Worm (Caenorhabditis elegans) whole organism, late embryonic: ENCODE results near the gene C49F5.7.

Source experiments
- C08G9.2 ChIP-seq: sonication (generic microtip); optimal IDR thresholded peaks from 2 replicates; lab custom pipeline; 2016; ENCODE audit warnings: mild to moderate bottlenecking, missing genetic modification characterization, moderate library complexity, missing compliant biosample characterization
- K09A11.1 ChIP-seq: sonication (generic microtip); optimal IDR thresholded peaks from 2 replicates; lab custom pipeline; 2017; ENCODE audit warnings: antibody characterized with exemption, mild to moderate bottlenecking, missing genetic modification characterization, missing compliant biosample characterization; ENCODE audit not compliant: insufficient read depth
- T23F11.4 ChIP-seq: fragments of 200-800 bp; sonication (Bioruptor generic); optimal IDR thresholded peaks from 2 replicates; lab custom pipeline; 2018; ENCODE audit warnings: mild to moderate bottlenecking, missing genetic modification characterization, missing compliant biosample characterization
- Y22D7AL.16 ChIP-seq: sonication (generic microtip); optimal IDR thresholded peaks from 2 replicates; lab custom pipeline; 2016; ENCODE audit warnings: missing genetic modification characterization, missing compliant biosample characterization
- ahr-1 ChIP-seq: sonication (generic microtip); optimal IDR thresholded peaks from 2 replicates; lab custom pipeline; 2016; ENCODE audit warnings: missing genetic modification characterization, missing compliant biosample characterization
- ceh-14 ChIP-seq: sonication (generic microtip); optimal IDR thresholded peaks from 2 replicates; lab custom pipeline; 2016; ENCODE audit warnings: missing genotype, missing genetic modification characterization, missing compliant biosample characterization
- ceh-19 ChIP-seq: fragments of 200-800 bp; sonication (Bioruptor generic); optimal IDR thresholded peaks from 2 replicates; lab custom pipeline; 2018; ENCODE audit warnings: mild to moderate bottlenecking, missing genetic modification characterization, missing compliant biosample characterization
- ceh-24 ChIP-seq: sonication (generic microtip); optimal IDR thresholded peaks from 2 replicates; lab custom pipeline; 2016; ENCODE audit warnings: mild to moderate bottlenecking, missing genetic modification characterization, missing compliant biosample characterization
- ceh-31 ChIP-seq: sonication (generic microtip); optimal IDR thresholded peaks from 2 replicates; lab custom pipeline; 2016; ENCODE audit warnings: missing genetic modification characterization, missing compliant biosample characterization
- ceh-45 ChIP-seq: fragments of 200-800 bp; sonication (Bioruptor generic); IDR thresholded peaks from 2 replicates; pipeline ENCODE4 v1.3.6; 2022; ENCODE audit warnings: missing genetic modification reagents, missing genetic modification characterization, missing compliant biosample characterization
- ceh-48 ChIP-seq: sonication (generic microtip); optimal IDR thresholded peaks from 2 replicates; lab custom pipeline; 2016; ENCODE audit warnings: missing genetic modification characterization, inconsistent platforms, missing compliant biosample characterization
- ceh-6 ChIP-seq: fragments of 200-800 bp; sonication (Bioruptor generic); optimal IDR thresholded peaks from 2 replicates; lab custom pipeline; 2018; ENCODE audit warnings: mild to moderate bottlenecking, missing genetic modification characterization, missing compliant biosample characterization
- ceh-9 ChIP-seq: sonication (generic microtip); optimal IDR thresholded peaks from 2 replicates; lab custom pipeline; 2016; ENCODE audit warnings: mild to moderate bottlenecking, missing genetic modification characterization, inconsistent platforms, missing compliant biosample characterization
- che-1 ChIP-seq: sonication (generic microtip); optimal IDR thresholded peaks from 2 replicates; lab custom pipeline; 2016; ENCODE audit warnings: mild to moderate bottlenecking, missing genetic modification characterization, missing compliant biosample characterization
- dve-1 ChIP-seq: sonication (generic microtip); optimal IDR thresholded peaks from 2 replicates; lab custom pipeline; 2017; ENCODE audit warnings: antibody characterized with exemption, mild to moderate bottlenecking, missing genetic modification characterization, missing compliant biosample characterization
- elt-4 ChIP-seq: sonication (generic microtip); optimal IDR thresholded peaks from 2 replicates; lab custom pipeline; 2016; ENCODE audit warnings: missing genetic modification characterization, missing compliant biosample characterization
- fax-1 ChIP-seq: sonication (generic microtip); optimal IDR thresholded peaks from 2 replicates; lab custom pipeline; 2016; ENCODE audit warnings: missing genotype, missing genetic modification characterization, missing compliant biosample characterization
- fkh-10 ChIP-seq: fragments of 150-350 bp; optimal IDR thresholded peaks from 2 replicates; lab custom pipeline; 2014; ENCODE audit warnings: missing biosample characterization, missing genetic modification reagents, missing genetic modification characterization
- gmeb-2 ChIP-seq: sonication (generic microtip); optimal IDR thresholded peaks from 2 replicates; lab custom pipeline; 2016; ENCODE audit warnings: missing genetic modification characterization, inconsistent platforms, missing compliant biosample characterization
- hlh-13 ChIP-seq: fragments of 200-800 bp; sonication (Bioruptor generic); optimal IDR thresholded peaks from 2 replicates; lab custom pipeline; 2018; ENCODE audit warnings: mild to moderate bottlenecking, missing genetic modification characterization, missing compliant biosample characterization
- hlh-15 ChIP-seq: sonication (generic microtip); optimal IDR thresholded peaks from 2 replicates; lab custom pipeline; 2016; ENCODE audit warnings: missing genetic modification characterization, missing compliant biosample characterization
- hlh-30 ChIP-seq: sonication (generic microtip); optimal IDR thresholded peaks from 2 replicates; lab custom pipeline; 2017; ENCODE audit warnings: antibody characterized with exemption, missing genetic modification characterization, missing compliant biosample characterization; ENCODE audit not compliant: insufficient read depth
- hlh-6 ChIP-seq: sonication (generic microtip); optimal IDR thresholded peaks from 2 replicates; lab custom pipeline; 2016; ENCODE audit warnings: missing genotype, missing genetic modification characterization, missing compliant biosample characterization
- hlh-8 ChIP-seq: sonication (generic microtip); optimal IDR thresholded peaks from 2 replicates; lab custom pipeline; 2016; ENCODE audit warnings: missing genotype, missing genetic modification characterization, missing compliant biosample characterization
- lin-11 ChIP-seq: fragments of 200-800 bp; sonication (Bioruptor generic); optimal IDR thresholded peaks from 2 replicates; lab custom pipeline; 2018; ENCODE audit warnings: mild to moderate bottlenecking, missing genetic modification characterization, missing compliant biosample characterization
- nfya-1 ChIP-seq: sonication (generic microtip); optimal IDR thresholded peaks from 2 replicates; lab custom pipeline; 2017; ENCODE audit warnings: missing genetic modification characterization, mild to moderate bottlenecking, missing compliant biosample characterization, antibody characterized with exemption, moderate library complexity
- nhr-11 ChIP-seq: fragments of 150-350 bp; optimal IDR thresholded peaks from 2 replicates; lab custom pipeline; 2014; ENCODE audit warnings: missing biosample characterization, missing genetic modification characterization
- nhr-232 ChIP-seq: sonication (generic microtip); optimal IDR thresholded peaks from 2 replicates; lab custom pipeline; 2016; ENCODE audit warnings: missing genetic modification characterization, missing compliant biosample characterization
- pat-9 ChIP-seq: fragments of 200-800 bp; sonication (Bioruptor generic); optimal IDR thresholded peaks from 2 replicates; lab custom pipeline; 2018; ENCODE audit warnings: mild to moderate bottlenecking, missing genetic modification characterization, moderate library complexity, missing compliant biosample characterization
- pax-1 ChIP-seq: fragments of 150-350 bp; optimal IDR thresholded peaks from 2 replicates; lab custom pipeline; 2014; ENCODE audit warnings: missing biosample characterization, missing genetic modification characterization
- pha-4 ChIP-seq: fragments of 150-350 bp; optimal IDR thresholded peaks from 2 replicates; lab custom pipeline; 2018; ENCODE audit warnings: missing biosample characterization, missing genetic modification reagents, missing genetic modification characterization
- pqm-1 ChIP-seq: sonication (generic microtip); optimal IDR thresholded peaks from 2 replicates; lab custom pipeline; 2016; ENCODE audit warnings: missing genetic modification characterization, missing compliant biosample characterization
- rnt-1 ChIP-seq: sonication (generic microtip); optimal IDR thresholded peaks from 2 replicates; lab custom pipeline; 2016; ENCODE audit warnings: missing genetic modification characterization, missing compliant biosample characterization
- sdc-2 ChIP-seq: sonication (generic microtip); optimal IDR thresholded peaks from 2 replicates; lab custom pipeline; 2016; ENCODE audit warnings: missing genotype, missing genetic modification characterization, missing compliant biosample characterization
- sox-2 ChIP-seq: fragments of 200-800 bp; sonication (Bioruptor generic); IDR thresholded peaks from 2 replicates; pipeline ENCODE4 v1.3.6; 2022; ENCODE audit warnings: missing genetic modification reagents, missing genetic modification characterization, missing compliant biosample characterization
- sox-4 ChIP-seq: sonication (generic microtip); optimal IDR thresholded peaks from 2 replicates; lab custom pipeline; 2017; ENCODE audit warnings: mild to moderate bottlenecking, missing genetic modification characterization, inconsistent platforms, missing compliant biosample characterization
- syd-9 ChIP-seq: sonication (generic microtip); optimal IDR thresholded peaks from 2 replicates; lab custom pipeline; 2016; ENCODE audit warnings: mild to moderate bottlenecking, missing genetic modification characterization, moderate library complexity, missing compliant biosample characterization
- tbx-7 ChIP-seq: sonication (generic microtip); optimal IDR thresholded peaks from 2 replicates; lab custom pipeline; 2016; ENCODE audit warnings: missing genotype, missing genetic modification characterization, missing compliant biosample characterization
- ttx-3 ChIP-seq: sonication (generic microtip); optimal IDR thresholded peaks from 2 replicates; lab custom pipeline; 2016; ENCODE audit warnings: missing genetic modification reagents, missing genetic modification characterization, missing compliant biosample characterization
- unc-3 ChIP-seq, 2 experiments: fragments of 200-800 bp in 1 of 2; sonication (Bioruptor generic) in 1 of 2; sonication (generic microtip) in 1 of 2; conservative IDR thresholded peaks in 1 of 2; optimal IDR thresholded peaks in 1 of 2; 2 replicates each; pipeline versions ENCODE4 v1.3.6 to Lab custom; 2016 to 2022; ENCODE audit warnings: missing compliant biosample characterization in 2 of 2, missing genetic modification characterization in 2 of 2, missing genetic modification reagents in 1 of 2
- unc-55 ChIP-seq: sonication (generic microtip); optimal IDR thresholded peaks from 2 replicates; lab custom pipeline; 2017; ENCODE audit warnings: missing biosample characterization, missing genetic modification reagents, missing genetic modification characterization
- zip-5 ChIP-seq: sonication (generic microtip); optimal IDR thresholded peaks from 2 replicates; lab custom pipeline; 2016; ENCODE audit warnings: missing genetic modification characterization, missing compliant biosample characterization
- ztf-16 ChIP-seq: sonication (generic microtip); optimal IDR thresholded peaks from 2 replicates; lab custom pipeline; 2017; ENCODE audit warnings: missing genetic modification characterization, missing compliant biosample characterization

Gene C49F5.7

DNA sequence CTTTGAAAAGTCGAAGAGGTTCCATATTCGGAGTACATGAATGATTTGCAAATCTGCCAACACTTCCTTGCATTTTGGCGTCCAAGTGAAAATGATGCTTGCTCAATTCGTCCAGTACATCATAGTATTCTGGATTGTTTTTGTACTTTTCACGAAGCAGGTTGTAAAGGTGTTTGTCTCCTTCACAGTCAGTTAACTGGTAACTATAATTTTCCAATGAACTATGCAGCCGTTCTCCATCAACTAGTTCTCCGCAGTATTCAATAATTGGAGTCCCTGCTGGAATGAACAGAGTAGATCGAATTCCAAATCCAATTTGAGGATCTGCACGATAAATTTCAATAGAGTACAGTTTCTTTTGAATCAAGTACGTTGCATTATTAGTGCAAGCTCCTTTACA is 23.3 kb upstream of the C49F5.7 start:
- no peak for TF ChIP-seq ceh-45 (GFP tag; lab: Robert Waterston, UW)
- TF ChIP-seq unc-55 = no peak
- TF ChIP-seq pqm-1 = no peak
- no peak for TF ChIP-seq elt-4
- TF ChIP-seq Y22D7AL.16 = no peak
- TF ChIP-seq ttx-3 (tag; lab: Kevin White, UChicago) = no peak
- no peak for TF ChIP-seq ceh-24 (tag; lab: Kevin White, UChicago)
- TF ChIP-seq hlh-8 (tag; lab: Kevin White, UChicago) = no peak
- TF ChIP-seq ceh-19 (GFP tag; lab: Kevin White, UChicago) = no peak
- TF ChIP-seq fax-1 (tag; lab: Kevin White, UChicago) = no peak
- no peak for TF ChIP-seq unc-3 (GFP tag; conservative IDR thresholded peaks at IDR 0.05; lab: Robert Waterston, UW)
- no peak for TF ChIP-seq unc-3 (tag; optimal IDR thresholded peaks at IDR 0.05; lab: Kevin White, UChicago)
- TF ChIP-seq lin-11 (tag; lab: Kevin White, UChicago) = no peak
- TF ChIP-seq hlh-13 (GFP tag; lab: Kevin White, UChicago) = no peak
- no peak for TF ChIP-seq ceh-9 (tag; lab: Kevin White, UChicago)
- TF ChIP-seq ceh-14 (tag; lab: Kevin White, UChicago) = no peak

DNA sequence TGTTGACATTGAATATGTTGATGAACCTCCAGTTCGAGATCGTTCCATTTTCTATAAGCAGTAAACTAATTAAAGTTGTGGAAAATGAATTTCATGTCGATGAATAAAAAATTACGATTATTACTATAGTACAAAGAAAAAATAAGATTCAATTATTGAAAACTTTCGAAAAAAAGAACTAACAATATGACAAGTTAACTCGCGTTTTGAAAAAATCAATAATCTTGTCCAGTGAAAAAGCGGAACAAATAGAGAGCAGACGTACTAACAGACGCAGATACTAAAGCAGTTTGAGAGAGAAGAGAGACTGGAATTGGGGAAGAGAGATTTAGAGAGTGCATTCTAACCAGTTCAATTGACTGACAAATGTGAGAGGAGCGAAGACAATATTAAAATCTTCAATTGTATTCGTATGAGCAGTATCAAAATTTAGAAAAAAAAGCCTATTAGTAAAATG is 19.9 kb upstream of the C49F5.7 start, which contains the start of gene set-6:
TSS of gene set-6 (minus strand) at position 51 of the 457 bp plus-strand sequence.
- TF ChIP-seq nfya-1 (tag; lab: Kevin White, UChicago) = peak; percentile 8
- TF ChIP-seq ceh-6 (GFP tag; lab: Kevin White, UChicago) = no peak
- no peak for TF ChIP-seq tbx-7 (tag; lab: Kevin White, UChicago)
- peak; percentile 84 for TF ChIP-seq ceh-48 (tag; lab: Kevin White, UChicago)

DNA sequence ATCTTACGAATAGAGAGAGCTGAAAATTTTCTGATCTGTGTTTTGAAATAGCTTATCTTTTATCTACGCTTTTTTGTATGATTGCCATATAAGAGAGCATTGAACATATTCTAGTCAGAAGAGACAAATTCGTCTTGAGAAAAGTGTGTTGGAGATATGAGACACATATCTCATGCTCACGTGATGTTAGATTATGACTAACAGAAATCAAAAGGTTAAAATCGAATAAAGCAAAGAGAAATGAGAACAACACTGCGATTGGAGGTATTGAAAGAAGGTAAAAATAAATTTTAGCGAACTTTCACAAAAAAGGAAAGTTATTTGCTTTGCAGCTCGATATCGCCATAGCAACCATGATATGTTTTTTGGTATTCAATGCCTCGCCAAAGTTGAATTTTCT is 12.5 kb upstream of the C49F5.7 start, which contains the start of gene nhr-167:
TSS of gene nhr-167 (minus strand) at position 21 of the 400 bp plus-strand sequence.
- TF ChIP-seq rnt-1 (tag; lab: Kevin White, UChicago) = no peak
- TF ChIP-seq pqm-1 = no peak
- TF ChIP-seq che-1 (tag; lab: Kevin White, UChicago) = no peak
- no peak for TF ChIP-seq ceh-48 (tag; lab: Kevin White, UChicago)
- TF ChIP-seq T23F11.4 (GFP tag; lab: Kevin White, UChicago) = no peak
- no peak for TF ChIP-seq hlh-15 (tag; lab: Kevin White, UChicago)
- no peak for TF ChIP-seq nhr-232
- TF ChIP-seq pat-9 (tag; lab: Kevin White, UChicago) = no peak
- TF ChIP-seq ceh-9 (tag; lab: Kevin White, UChicago) = no peak
- no peak for TF ChIP-seq ahr-1 (tag; lab: Kevin White, UChicago)
- no peak for TF ChIP-seq K09A11.1
- no peak for TF ChIP-seq pha-4 (tag; lab: Kevin White, UChicago)
- TF ChIP-seq sox-4 (tag; lab: Kevin White, UChicago) = no peak
- TF ChIP-seq nhr-11 (tag; lab: Kevin White, UChicago) = no peak
- no peak for TF ChIP-seq gmeb-2 (tag; lab: Kevin White, UChicago)

ce11 chrX:11983576-11984061 is 11.0 kb upstream of the C49F5.7 start, which contains the start of gene C49F5.3:
C49F5.3 (minus strand) TSS chrX:11983626.
- TF ChIP-seq sdc-2 (tag; lab: Kevin White, UChicago) = no peak
- TF ChIP-seq fkh-10 = no peak
- TF ChIP-seq C08G9.2 (tag; lab: Kevin White, UChicago) = no peak
- TF ChIP-seq fax-1 (tag; lab: Kevin White, UChicago) = no peak
- no peak for TF ChIP-seq ceh-31 (tag; lab: Kevin White, UChicago)
- TF ChIP-seq pat-9 (tag; lab: Kevin White, UChicago) = no peak
- TF ChIP-seq hlh-30 (tag; lab: Kevin White, UChicago) = no peak
- no peak for TF ChIP-seq dve-1 (tag; lab: Kevin White, UChicago)
- no peak for TF ChIP-seq pqm-1
- TF ChIP-seq pax-1 (tag; lab: Kevin White, UChicago) = no peak
- TF ChIP-seq syd-9 (tag; lab: Kevin White, UChicago) = no peak
- no peak for TF ChIP-seq unc-3 (GFP tag; conservative IDR thresholded peaks at IDR 0.05; lab: Robert Waterston, UW)
- no peak for TF ChIP-seq unc-3 (tag; optimal IDR thresholded peaks at IDR 0.05; lab: Kevin White, UChicago)
- TF ChIP-seq ceh-6 (GFP tag; lab: Kevin White, UChicago) = no peak
- TF ChIP-seq sox-2 (GFP tag; lab: Robert Waterston, UW) = no peak
- TF ChIP-seq nhr-232 = no peak
- TF ChIP-seq zip-5 (tag; lab: Kevin White, UChicago) = no peak
- no peak for TF ChIP-seq hlh-6 (tag; lab: Kevin White, UChicago)
- no peak for TF ChIP-seq rnt-1 (tag; lab: Kevin White, UChicago)
- TF ChIP-seq hlh-8 (tag; lab: Kevin White, UChicago) = no peak
- TF ChIP-seq ztf-16 (tag; lab: Kevin White, UChicago) = no peak
- TF ChIP-seq, all 69 proteins: peak for 0
